Fruit fly (Drosophila melanogaster) whole organism, wandering third instar larva: ENCODE data around the gene Rel.

Experiments used
- CrebA ChIP-seq: fragments of 200-800 bp; sonication (Bioruptor generic); optimal IDR thresholded peaks from 2 replicates; lab custom pipeline; 2016; ENCODE audit warnings: missing biosample characterization, mild to moderate bottlenecking, missing genetic modification characterization, borderline replicate concordance
- Dif ChIP-seq: fragments of 200-275, 200-300 bp; sonication (Bioruptor generic); optimal IDR thresholded peaks from 2 replicates; lab custom pipeline; 2018; ENCODE audit warnings: missing biosample characterization, missing genetic modification characterization; ENCODE audit not compliant: partially characterized antibody
- HLH106 ChIP-seq: fragments of 200-800 bp; optimal IDR thresholded peaks from 3 replicates; lab custom pipeline; 2019; ENCODE audit warnings: missing biosample characterization, mild to moderate bottlenecking, missing genetic modification characterization, moderate library complexity
- Hnf4 ChIP-seq: fragments of 200-800 bp; sonication (Bioruptor generic); optimal IDR thresholded peaks from 2 replicates; lab custom pipeline; 2016; ENCODE audit warnings: missing biosample characterization, mild to moderate bottlenecking, missing genetic modification characterization
- Hr78 ChIP-seq: fragments of >200 bp; optimal IDR thresholded peaks from 2 replicates; lab custom pipeline; 2017; ENCODE audit warnings: missing biosample characterization, missing genetic modification characterization
- Sp1 ChIP-seq: fragments of 200-800 bp; sonication (Bioruptor generic); optimal IDR thresholded peaks from 3 replicates; lab custom pipeline; 2019; ENCODE audit warnings: missing biosample characterization, mild to moderate bottlenecking, missing genetic modification characterization, moderate library complexity
- br ChIP-seq: fragments of 200-800 bp; sonication (Bioruptor generic); optimal IDR thresholded peaks from 2 replicates; lab custom pipeline; 2016; ENCODE audit warnings: missing biosample characterization, missing genetic modification characterization
- dl ChIP-seq, 2 experiments: fragments of 175-275, 200-275 bp in 1 of 2; fragments of 200-275 bp in 1 of 2; sonication (Bioruptor generic); optimal IDR thresholded peaks; lab custom pipeline; 2018; ENCODE audit warnings: mild to moderate bottlenecking in 2 of 2, missing biosample characterization in 2 of 2, missing genetic modification characterization in 2 of 2, moderate library complexity in 2 of 2; ENCODE audit not compliant: partially characterized antibody in 2 of 2, insufficient read depth in 1 of 2
- h ChIP-seq: fragments of 200-800 bp; sonication (Bioruptor generic); optimal IDR thresholded peaks from 3 replicates; lab custom pipeline; 2016; ENCODE audit warnings: missing biosample characterization, mild to moderate bottlenecking, missing genetic modification characterization
- lola ChIP-seq: fragments of >200 bp; optimal IDR thresholded peaks from 2 replicates; lab custom pipeline; 2017; ENCODE audit warnings: missing biosample characterization, missing genetic modification characterization

DNA sequence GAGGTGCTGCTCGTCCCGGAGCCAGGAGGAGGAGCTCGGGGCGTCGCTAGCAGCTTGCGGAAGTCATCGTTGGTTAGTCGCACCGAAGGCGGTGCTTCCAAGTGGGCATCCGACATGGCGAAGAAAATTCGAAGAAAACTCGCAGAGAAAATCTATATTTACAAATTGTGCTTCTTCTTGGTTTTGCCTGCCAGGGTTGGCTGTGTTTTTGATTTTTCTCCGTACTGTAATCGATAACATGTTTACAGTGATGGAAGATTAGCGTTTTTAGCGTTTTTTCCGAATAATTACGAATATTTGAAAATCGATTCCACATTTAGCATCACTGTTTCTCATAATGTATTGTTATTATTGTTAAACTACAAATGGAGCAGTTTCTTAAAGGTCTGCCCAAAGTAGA lies 17.1 kb upstream of the Rel start, which contains the start of the genes beag and Ada:
- no peak for TF ChIP-seq dl (GFP tag; optimal IDR thresholded peaks at IDR 0.05; lab: Kevin White, UChicago; ENCODE audit: insufficient read depth in 1 of 2, partially characterized antibody in 2 of 2)
- peak; percentile 15 for TF ChIP-seq Sp1 (GFP tag; lab: Kevin White, UChicago)
- no peak for TF ChIP-seq CrebA (GFP tag; lab: Kevin White, UChicago)
- no peak for TF ChIP-seq br (GFP tag; lab: Kevin White, UChicago)
- TF ChIP-seq Dif (GFP tag; lab: Kevin White, UChicago): no peak
- no peak for TF ChIP-seq Hr78
- no peak for TF ChIP-seq lola (GFP tag; lab: Kevin White, UChicago)
- TF ChIP-seq Hnf4 (GFP tag; lab: Kevin White, UChicago): no peak
- no peak for TF ChIP-seq h
- peak; percentile 31 for TF ChIP-seq HLH106 (tag; lab: Kevin White, UChicago)
